Fruit fly (Drosophila melanogaster) whole organism, embryonic: ENCODE data around the gene Rpn11.
A peak's percentile ranks its signal among the peaks of the same experiment; 100 is the strongest.

ENCODE experiments used
- Abd-B ChIP-seq: fragments of 200-800 bp; sonication (Bioruptor generic); optimal IDR thresholded peaks from 2 replicates; lab custom pipeline; 2018; ENCODE audit warnings: missing biosample characterization, mild to moderate bottlenecking, missing genetic modification characterization, moderate library complexity
- CG10543 ChIP-seq: fragments of 200-800 bp; sonication (Bioruptor generic); optimal IDR thresholded peaks from 3 replicates; lab custom pipeline; 2017; ENCODE audit warnings: missing biosample characterization, mild to moderate bottlenecking, missing genetic modification characterization, moderate library complexity
- CG11247 ChIP-seq: fragments of 200-800 bp; sonication (Bioruptor generic); IDR thresholded peaks from 2 replicates; pipeline ENCODE4 v1.3.6; 2022; ENCODE audit warnings: missing biosample characterization, missing genetic modification characterization
- CG11504 ChIP-seq: fragments of 200-800 bp; sonication (Bioruptor generic); optimal IDR thresholded peaks from 3 replicates; lab custom pipeline; 2019; ENCODE audit warnings: missing biosample characterization, mild to moderate bottlenecking, missing genetic modification characterization, moderate library complexity
- CG12744 ChIP-seq: fragments of 200-800 bp; sonication (Bioruptor generic); optimal IDR thresholded peaks from 2 replicates; lab custom pipeline; 2016; ENCODE audit warnings: missing biosample characterization, missing genetic modification characterization
- CG14667 ChIP-seq: fragments of 200-800 bp; sonication (Bioruptor generic); IDR thresholded peaks from 2 replicates; pipeline ENCODE4 v1.3.6; 2022; ENCODE audit warnings: missing biosample characterization, missing genetic modification characterization
- CG1647 ChIP-seq: fragments of 200-800 bp; sonication (Bioruptor generic); optimal IDR thresholded peaks from 3 replicates; lab custom pipeline; 2016; ENCODE audit warnings: missing biosample characterization, missing genetic modification characterization
- CG17361 ChIP-seq: fragments of 200-800 bp; sonication (Bioruptor generic); IDR thresholded peaks from 3 replicates; pipeline ENCODE4 v1.3.6; 2022; ENCODE audit warnings: missing biosample characterization, missing genetic modification characterization
- CG18011 ChIP-seq: fragments of 200-800 bp; sonication (Bioruptor generic); optimal IDR thresholded peaks from 2 replicates; lab custom pipeline; 2017; ENCODE audit warnings: missing biosample characterization, missing genetic modification characterization, mild to moderate bottlenecking, moderate library complexity, missing genotype
- CG2116 ChIP-seq: fragments of 200-800 bp; sonication (Bioruptor generic); optimal IDR thresholded peaks from 3 replicates; lab custom pipeline; 2018; ENCODE audit warnings: missing biosample characterization, mild to moderate bottlenecking, missing genetic modification characterization
- CG2129 ChIP-seq: fragments of 200-800 bp; sonication (Bioruptor generic); IDR thresholded peaks from 2 replicates; pipeline ENCODE4 v1.3.6; 2022; ENCODE audit warnings: missing biosample characterization, missing genetic modification characterization; ENCODE audit not compliant: partially characterized antibody
- CG2678 ChIP-seq: fragments of 200-800 bp; sonication (Bioruptor generic); optimal IDR thresholded peaks from 3 replicates; lab custom pipeline; 2019; ENCODE audit warnings: missing biosample characterization, mild to moderate bottlenecking, missing genetic modification characterization, moderate library complexity
- CG30431 ChIP-seq: fragments of 200-800 bp; sonication (Bioruptor generic); optimal IDR thresholded peaks from 2 replicates; lab custom pipeline; 2017; ENCODE audit warnings: missing biosample characterization, missing genetic modification characterization
- CG31441 ChIP-seq: fragments of 200-800 bp; sonication (Bioruptor generic); IDR thresholded peaks from 2 replicates; pipeline ENCODE4 v1.3.6; 2022; ENCODE audit warnings: missing biosample characterization, missing genetic modification characterization
- CG32532 ChIP-seq: fragments of 200-800 bp; sonication (Bioruptor generic); IDR thresholded peaks from 2 replicates; pipeline ENCODE4 v1.3.6; 2022; ENCODE audit warnings: missing biosample characterization, missing genetic modification characterization
- CG4404 ChIP-seq: fragments of 200-800 bp; sonication (Bioruptor generic); IDR thresholded peaks from 2 replicates; pipeline ENCODE4 v1.3.6; 2022; ENCODE audit warnings: missing biosample characterization, missing genetic modification characterization
- CG6689 ChIP-seq: fragments of 200-800 bp; sonication (Bioruptor generic); IDR thresholded peaks from 2 replicates; pipeline ENCODE4 v1.3.6; 2022; ENCODE audit warnings: missing biosample characterization, missing genetic modification characterization
- CG9727 ChIP-seq: fragments of 200-800 bp; sonication (Bioruptor generic); optimal IDR thresholded peaks from 3 replicates; lab custom pipeline; 2017; ENCODE audit warnings: missing biosample characterization, mild to moderate bottlenecking, missing genetic modification characterization
- Dbx ChIP-seq: fragments of 200-800 bp; sonication (Bioruptor generic); IDR thresholded peaks from 3 replicates; pipeline ENCODE4 v1.3.6; 2022; ENCODE audit warnings: missing biosample characterization, missing genetic modification characterization
- Doc2 ChIP-seq: fragments of 200-800 bp; sonication (Bioruptor generic); IDR thresholded peaks from 2 replicates; pipeline ENCODE4 v1.3.6; 2022; ENCODE audit warnings: missing biosample characterization, missing genetic modification characterization
- Elba2 ChIP-seq: fragments of 200-800 bp; sonication (Bioruptor generic); optimal IDR thresholded peaks from 3 replicates; lab custom pipeline; 2016; ENCODE audit warnings: missing biosample characterization, missing genetic modification characterization
- Hr39 ChIP-seq: fragments of >200 bp; optimal IDR thresholded peaks from 2 replicates; lab custom pipeline; 2017
- MESR4 ChIP-seq: fragments of 200-800 bp; sonication (Bioruptor generic); optimal IDR thresholded peaks from 2 replicates; lab custom pipeline; 2018; ENCODE audit warnings: missing biosample characterization, mild to moderate bottlenecking, missing genetic modification characterization, moderate library complexity
- Mrtf ChIP-seq: fragments of 200-800 bp; sonication (Bioruptor generic); IDR thresholded peaks from 3 replicates; pipeline ENCODE4 v1.3.6; 2022; ENCODE audit warnings: missing biosample characterization, missing genetic modification characterization
- NC2β ChIP-seq: fragments of 200-800 bp; sonication (Bioruptor generic); optimal IDR thresholded peaks from 2 replicates; lab custom pipeline; 2016; ENCODE audit warnings: missing biosample characterization, missing genetic modification characterization
- NK7.1 ChIP-seq: fragments of 200-800 bp; sonication (Bioruptor generic); optimal IDR thresholded peaks from 3 replicates; lab custom pipeline; 2016; ENCODE audit warnings: missing biosample characterization, missing genetic modification characterization
- Pdp1 ChIP-seq, 2 experiments: fragments of 200-800 bp; sonication (Bioruptor generic); optimal IDR thresholded peaks; 3 replicates each; lab custom pipeline; 2016; ENCODE audit warnings: missing biosample characterization in 2 of 2, missing genetic modification characterization in 2 of 2, mild to moderate bottlenecking in 1 of 2, moderate library complexity in 1 of 2
- Sry-β ChIP-seq: fragments of 200-800 bp; sonication (Bioruptor generic); optimal IDR thresholded peaks from 2 replicates; lab custom pipeline; 2018; ENCODE audit warnings: missing biosample characterization, mild to moderate bottlenecking, missing genetic modification characterization, moderate library complexity
- Sry-δ ChIP-seq: fragments of 200-800 bp; sonication (Bioruptor generic); optimal IDR thresholded peaks from 2 replicates; lab custom pipeline; 2016; ENCODE audit warnings: missing biosample characterization, missing genetic modification characterization
- Stat92E ChIP-seq, 3 experiments: fragments of >200 bp in 2 of 3; fragments of 200-800 bp in 1 of 3; sonication (Bioruptor generic) in 1 of 3; optimal IDR thresholded peaks; 2 replicates each; lab custom pipeline; 2017 to 2019; ENCODE audit warnings: missing biosample characterization in 3 of 3, missing genetic modification characterization in 3 of 3, mild to moderate bottlenecking in 1 of 3, moderate library complexity in 1 of 3
- bbx ChIP-seq: fragments of 200-800 bp; sonication (Bioruptor generic); IDR thresholded peaks from 2 replicates; pipeline ENCODE4 v1.3.6; 2022; ENCODE audit warnings: missing biosample characterization, missing genetic modification characterization; ENCODE audit not compliant: partially characterized antibody
- bsh ChIP-seq, 2 experiments: fragments of 200-800 bp; sonication (Bioruptor generic); optimal IDR thresholded peaks; 2 replicates each; lab custom pipeline; 2017 to 2018; ENCODE audit warnings: mild to moderate bottlenecking in 2 of 2, missing biosample characterization in 2 of 2, missing genetic modification characterization in 2 of 2, moderate library complexity in 1 of 2
- btn ChIP-seq: fragments of 200-800 bp; sonication (Bioruptor generic); optimal IDR thresholded peaks from 2 replicates; lab custom pipeline; 2016; ENCODE audit warnings: missing biosample characterization, missing genetic modification characterization
- chinmo ChIP-seq: fragments of 200-800 bp; sonication (Bioruptor generic); IDR thresholded peaks from 4 replicates; pipeline ENCODE4 v1.3.6; 2022; ENCODE audit warnings: missing biosample characterization, missing genetic modification characterization; ENCODE audit not compliant: partially characterized antibody
- croc ChIP-seq: fragments of 200-800 bp; sonication (Bioruptor generic); conservative IDR thresholded peaks from 3 replicates; pipeline ENCODE4 v1.3.6; 2022; ENCODE audit warnings: missing biosample characterization, missing genetic modification characterization
- disco-r ChIP-seq: fragments of 200-800 bp; sonication (Bioruptor generic); optimal IDR thresholded peaks from 2 replicates; lab custom pipeline; 2016; ENCODE audit warnings: missing biosample characterization, missing genetic modification characterization
- fd102C ChIP-seq: fragments of 200-800 bp; sonication (Bioruptor generic); optimal IDR thresholded peaks from 2 replicates; lab custom pipeline; 2018; ENCODE audit warnings: missing biosample characterization, mild to moderate bottlenecking, missing genetic modification characterization, moderate library complexity
- gsb ChIP-seq: fragments of 200-800 bp; sonication (Bioruptor generic); IDR thresholded peaks from 2 replicates; pipeline ENCODE4 v1.3.6; 2022; ENCODE audit warnings: missing biosample characterization, missing genetic modification characterization
- mirr ChIP-seq: fragments of 200-800 bp; sonication (Bioruptor generic); optimal IDR thresholded peaks from 3 replicates; lab custom pipeline; 2018; ENCODE audit warnings: missing biosample characterization, mild to moderate bottlenecking, missing genetic modification characterization
- nerfin-1 ChIP-seq: fragments of 200-800 bp; sonication (Bioruptor generic); optimal IDR thresholded peaks from 3 replicates; lab custom pipeline; 2019; ENCODE audit warnings: missing biosample characterization, mild to moderate bottlenecking, missing genetic modification characterization, moderate library complexity
- pros ChIP-seq: fragments of 200-800 bp; sonication (Bioruptor generic); optimal IDR thresholded peaks from 3 replicates; lab custom pipeline; 2019; ENCODE audit warnings: missing biosample characterization, mild to moderate bottlenecking, missing genetic modification characterization, moderate library complexity
- ro ChIP-seq: fragments of 200-800 bp; sonication (Bioruptor generic); IDR thresholded peaks from 2 replicates; pipeline ENCODE4 v1.3.6; 2022; ENCODE audit warnings: missing biosample characterization, missing genetic modification characterization
- salm ChIP-seq: fragments of 200-800 bp; sonication (Bioruptor generic); optimal IDR thresholded peaks from 2 replicates; lab custom pipeline; 2018; ENCODE audit warnings: missing biosample characterization, mild to moderate bottlenecking, missing genetic modification characterization
- sens-2 ChIP-seq: fragments of 200-800 bp; sonication (Bioruptor generic); IDR thresholded peaks from 2 replicates; pipeline ENCODE4 v1.3.6; 2022; ENCODE audit warnings: missing biosample characterization, missing genetic modification characterization
- tio ChIP-seq: fragments of 200-800 bp; sonication (Bioruptor generic); optimal IDR thresholded peaks from 2 replicates; lab custom pipeline; 2017; ENCODE audit warnings: missing biosample characterization, missing genetic modification characterization, inconsistent platforms
- toy ChIP-seq: fragments of 200-800 bp; sonication (Bioruptor generic); IDR thresholded peaks from 2 replicates; pipeline ENCODE4 v1.3.6; 2022; ENCODE audit warnings: missing biosample characterization, missing genetic modification characterization
- tup ChIP-seq: fragments of 200-800 bp; sonication (Bioruptor generic); optimal IDR thresholded peaks from 2 replicates; lab custom pipeline; 2016; ENCODE audit warnings: missing biosample characterization, mild to moderate bottlenecking, missing genetic modification characterization, moderate library complexity
- vnd ChIP-seq: fragments of 200-800 bp; sonication (Bioruptor generic); IDR thresholded peaks from 3 replicates; pipeline ENCODE4 v1.3.6; 2022; ENCODE audit warnings: missing biosample characterization, missing genetic modification characterization; ENCODE audit not compliant: partially characterized antibody
- zfh2 ChIP-seq: fragments of 200-800 bp; sonication (Bioruptor generic); optimal IDR thresholded peaks from 2 replicates; lab custom pipeline; 2016; ENCODE audit warnings: missing biosample characterization, missing genetic modification characterization

The Rpn11 gene

dm6 chr2L:5052367-5052914 is 7.1 kb downstream of the Rpn11 start, which contains the start of gene senju (continued):
- TF ChIP-seq CG1647, result peak; percentile 45
- peak; percentile 35; the same call in 1 of the 2 replicates for TF ChIP-seq bbx (GFP tag; lab: Robert Waterston, UW)
- no peak for TF ChIP-seq fd102C (GFP tag; lab: Kevin White, UChicago)
- TF ChIP-seq tio (GFP tag; lab: Kevin White, UChicago), result peak; percentile 83
- TF ChIP-seq CG2678 (tag; lab: Kevin White, UChicago), result peak; percentile 83
- TF ChIP-seq Hr39 (lab: Kevin White, UChicago), result peak; percentile 62
- TF ChIP-seq croc (GFP tag; lab: Robert Waterston, UW), result peak; percentile 27; the same call in 1 of the 3 replicates
- TF ChIP-seq Doc2, result no peak
- TF ChIP-seq CG6689 (GFP tag; lab: Robert Waterston, UW), result peak; percentile 73
- TF ChIP-seq Dbx, result peak; percentile 86
- peak; percentile 72 to 82 for TF ChIP-seq bsh (GFP tag; optimal IDR thresholded peaks at IDR 0.05; lab: Kevin White, UChicago)
- TF ChIP-seq gsb (GFP tag; lab: Robert Waterston, UW), result no peak; the same call in none of the 2 replicates
- TF ChIP-seq vnd, result peak; percentile 23; the same call in 1 of the 3 replicates
- peak; percentile 89 for TF ChIP-seq CG9727 (GFP tag; lab: Kevin White, UChicago)
- TF ChIP-seq CG31441 (GFP tag; lab: Robert Waterston, UW), result peak; percentile 81
- TF ChIP-seq MESR4 (GFP tag; lab: Kevin White, UChicago), result peak; percentile 99
- peak; percentile 82 for TF ChIP-seq NC2β (GFP tag; lab: Kevin White, UChicago)
- TF ChIP-seq Abd-B (GFP tag; lab: Kevin White, UChicago), result peak; percentile 16
- peak in 1 of 3 experiments; percentile 8 for TF ChIP-seq Stat92E (GFP tag; optimal IDR thresholded peaks at IDR 0.05; lab: Kevin White, UChicago)
- peak; percentile 84 for TF ChIP-seq mirr
- no peak for TF ChIP-seq tup (GFP tag; lab: Kevin White, UChicago)
- TF ChIP-seq CG32532 (GFP tag; lab: Robert Waterston, UW), result peak; percentile 89
- TF ChIP-seq CG18011 (GFP tag; lab: Kevin White, UChicago), result peak; percentile 86
- peak; percentile 78 for TF ChIP-seq CG17361 (GFP tag; lab: Robert Waterston, UW)
- peak; percentile 71 for TF ChIP-seq CG14667 (GFP tag; lab: Robert Waterston, UW)
- TF ChIP-seq CG4404 (GFP tag; lab: Robert Waterston, UW), result peak; percentile 52
- peak; percentile 20 for TF ChIP-seq pros (GFP tag; lab: Kevin White, UChicago)
- peak; percentile 78 for TF ChIP-seq btn (GFP tag; lab: Kevin White, UChicago)
- no peak for TF ChIP-seq Elba2 (GFP tag; lab: Kevin White, UChicago)
- peak; percentile 88 for TF ChIP-seq CG10543 (GFP tag; lab: Kevin White, UChicago)
- TF ChIP-seq disco-r, result peak; percentile 64
- peak; percentile 76 for TF ChIP-seq CG12744 (GFP tag; lab: Kevin White, UChicago)
- peak; percentile 71 for TF ChIP-seq nerfin-1 (tag; lab: Kevin White, UChicago)
- TF ChIP-seq Pdp1 (GFP tag; optimal IDR thresholded peaks at IDR 0.05; lab: Kevin White, UChicago), result peak; percentile 79 to 80
- TF ChIP-seq CG11504 (tag; lab: Kevin White, UChicago), result peak; percentile 76
- TF ChIP-seq zfh2 (GFP tag; lab: Kevin White, UChicago), result peak; percentile 90
- TF ChIP-seq CG2129 (GFP tag; lab: Robert Waterston, UW), result no peak
- TF ChIP-seq CG2116, result peak; percentile 67
- peak; percentile 83 for TF ChIP-seq CG11247 (GFP tag; lab: Robert Waterston, UW)
- peak; percentile 81 for TF ChIP-seq NK7.1
- peak; percentile 45 for TF ChIP-seq Sry-δ (GFP tag; lab: Kevin White, UChicago)
- TF ChIP-seq ro (GFP tag; lab: Robert Waterston, UW), result peak; percentile 43; the same call in 1 of the 2 replicates
- peak; percentile 76 for TF ChIP-seq sens-2 (GFP tag; lab: Robert Waterston, UW)
- peak; percentile 35; the same call in 1 of the 2 replicates for TF ChIP-seq toy (GFP tag; lab: Robert Waterston, UW)
- TF ChIP-seq CG30431 (GFP tag; lab: Kevin White, UChicago), result peak; percentile 72
- peak; percentile 47 for TF ChIP-seq salm (tag; lab: Kevin White, UChicago)
- TF ChIP-seq Mrtf (GFP tag; lab: Robert Waterston, UW), result peak; percentile 80
- TF ChIP-seq Sry-β (GFP tag; lab: Kevin White, UChicago), result no peak
- peak; percentile 89 for TF ChIP-seq chinmo
